Fruit fly (Drosophila melanogaster): ENCODE results near the gene CG13794.

Gene CG13794

DNA sequence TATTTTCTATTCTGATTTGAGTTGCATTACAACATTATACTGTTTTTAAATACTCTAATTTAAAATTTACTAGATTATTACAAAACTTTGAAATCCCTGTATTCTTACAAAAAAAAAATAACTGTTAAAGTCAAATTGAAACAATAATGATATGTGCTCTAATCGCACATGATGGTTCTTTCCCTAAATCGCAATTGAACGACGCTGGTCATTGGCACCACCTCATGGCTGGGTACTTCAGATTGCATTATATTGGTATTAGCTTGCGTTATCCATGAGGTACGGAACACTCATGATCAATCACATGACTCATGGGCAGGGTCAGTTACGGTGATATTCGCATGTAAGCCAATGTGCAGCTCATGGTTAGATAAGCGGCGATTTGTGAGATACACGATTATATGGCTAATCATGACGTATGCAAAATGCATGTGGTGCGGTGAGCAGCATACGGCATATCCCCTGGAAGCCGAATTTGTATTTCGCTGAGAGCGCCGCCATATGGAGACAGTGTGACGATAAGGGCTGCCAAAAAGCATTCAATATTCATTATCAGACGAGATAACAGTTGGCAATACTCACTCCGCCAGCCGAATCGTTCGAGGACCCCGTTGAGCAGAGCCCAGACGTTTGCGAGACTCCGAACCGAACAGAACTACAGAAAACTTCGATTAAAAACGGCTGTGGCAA lies 44.4 kb downstream of the CG13794 start (continued):
- no peak for TF ChIP-seq Kr (GFP tag; optimal IDR thresholded peaks at IDR 0.05)
- TF ChIP-seq Rx (GFP tag; IDR thresholded peaks at IDR 0.05) = no peak
- TF ChIP-seq odd (GFP tag; optimal IDR thresholded peaks at IDR 0.05) = no peak

DNA sequence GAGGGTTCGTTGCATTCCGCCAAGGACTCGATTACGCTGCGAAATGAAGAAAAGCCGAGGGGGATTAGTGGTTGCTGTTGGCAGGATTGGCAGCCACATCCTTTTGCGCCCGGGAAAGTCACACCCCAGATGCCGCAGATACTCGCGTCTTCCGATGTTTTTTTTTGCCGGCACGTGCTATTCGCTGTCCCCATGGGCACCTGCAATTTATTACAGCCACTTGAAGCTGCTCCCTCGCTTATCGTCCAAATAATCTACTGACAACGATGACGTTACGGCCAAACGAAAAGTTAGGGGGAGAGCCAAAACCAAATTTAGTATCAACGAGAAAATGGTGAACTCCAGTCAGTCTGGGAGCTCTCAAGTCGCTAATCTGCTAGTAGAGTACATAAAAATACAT lies 45.6 kb downstream of the CG13794 start:
- TF ChIP-seq Atf3 (GFP tag; optimal IDR thresholded peaks at IDR 0.05) (no peak), cwo (GFP tag; optimal IDR thresholded peaks at IDR 0.05) (peak; percentile 55), NFAT (GFP tag; IDR thresholded peaks at IDR 0.05) (no peak), chinmo (GFP tag; IDR thresholded peaks at IDR 0.05; ENCODE audit: partially characterized antibody) (peak; percentile 54; the same call in 1 of the 4 replicates), CG2120 (GFP tag; optimal IDR thresholded peaks at IDR 0.05) (no peak), Pdp1 (GFP tag; optimal IDR thresholded peaks at IDR 0.05) (no peak)

DNA sequence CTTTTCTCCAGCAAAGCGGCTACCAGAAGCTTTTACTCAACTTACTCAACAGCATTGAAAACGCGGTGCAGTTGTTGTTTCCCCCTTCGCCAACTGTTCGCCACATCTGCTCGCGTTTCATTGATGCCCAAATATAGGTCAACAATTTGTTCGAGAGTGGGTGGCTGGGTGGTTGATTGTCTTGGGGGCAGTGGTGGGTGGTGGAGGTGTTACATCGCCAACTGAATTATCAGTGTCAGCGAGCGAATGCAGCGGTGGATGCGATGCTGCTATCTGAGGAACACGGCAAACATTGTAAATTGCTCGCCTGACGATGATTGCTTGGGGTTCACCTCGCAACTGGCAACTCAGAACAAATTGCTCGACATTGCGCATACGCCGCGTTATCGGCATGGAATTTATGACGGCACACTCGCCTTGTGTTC lies 46.9 kb downstream of the CG13794 start:
- TF ChIP-seq CG8290 (GFP tag; optimal IDR thresholded peaks at IDR 0.05) (no peak), CG8290 (tag; optimal IDR thresholded peaks at IDR 0.05) (no peak), CG8478 (optimal IDR thresholded peaks at IDR 0.05) (no peak), Fer1 (GFP tag; optimal IDR thresholded peaks at IDR 0.05) (no peak), sd (tag; optimal IDR thresholded peaks at IDR 0.05) (peak; percentile 52), CG32532 (GFP tag; IDR thresholded peaks at IDR 0.05) (no peak), CG1603 (tag; optimal IDR thresholded peaks at IDR 0.05) (no peak), Med (GFP tag) (peak; percentile 29), pzg (GFP tag; optimal IDR thresholded peaks at IDR 0.05) (no peak), CG12391 (tag; optimal IDR thresholded peaks at IDR 0.05) (no peak), Xbp1 (GFP tag; optimal IDR thresholded peaks at IDR 0.05) (no peak), kay (GFP tag; optimal IDR thresholded peaks at IDR 0.05) (no peak), lmd (GFP tag; IDR thresholded peaks at IDR 0.05) (no peak), B-H2 (GFP tag; optimal IDR thresholded peaks at IDR 0.05) (no peak), CG7372 (GFP tag; IDR thresholded peaks at IDR 0.05) (0 out of 2 replicates have a peak, but pooled peaks have one; percentile 14), Fer3 (tag; optimal IDR thresholded peaks at IDR 0.05) (no peak), Scr (GFP tag; IDR thresholded peaks at IDR 0.05; ENCODE audit: partially characterized antibody) (no peak), CG3281 (GFP tag; optimal IDR thresholded peaks at IDR 0.05) (no peak), wdn (GFP tag; IDR thresholded peaks at IDR 0.05) (no peak), CG7745 (tag; optimal IDR thresholded peaks at IDR 0.05) (no peak), z (GFP tag; IDR thresholded peaks at IDR 0.05) (peak; percentile 91), toy (GFP tag; IDR thresholded peaks at IDR 0.05) (no peak), CG17829 (tag; optimal IDR thresholded peaks at IDR 0.05) (no peak), CG11456 (GFP tag; IDR thresholded peaks at IDR 0.05) (no peak), HLHmδ (GFP tag; optimal IDR thresholded peaks at IDR 0.05) (no peak), chif (GFP tag; optimal IDR thresholded peaks at IDR 0.05) (no peak), kni (GFP tag; optimal IDR thresholded peaks at IDR 0.05) (no peak), Rx (GFP tag; IDR thresholded peaks at IDR 0.05) (no peak), Fer2 (tag; optimal IDR thresholded peaks at IDR 0.05) (no peak), gfzf (GFP tag; optimal IDR thresholded peaks at IDR 0.05) (no peak), crp (GFP tag; optimal IDR thresholded peaks at IDR 0.05) (no peak), Doc2 (GFP tag; IDR thresholded peaks at IDR 0.05) (no peak), mirr (GFP tag; optimal IDR thresholded peaks at IDR 0.05) (peak; percentile 30), CG12769 (tag; optimal IDR thresholded peaks at IDR 0.05) (peak; percentile 81), nau (GFP tag; optimal IDR thresholded peaks at IDR 0.05) (peak; percentile 5), odd (GFP tag; optimal IDR thresholded peaks at IDR 0.05) (no peak), Ets97D (GFP tag; optimal IDR thresholded peaks at IDR 0.05) (no peak), repo (GFP tag; optimal IDR thresholded peaks at IDR 0.05) (no peak), zen2 (GFP tag; IDR thresholded peaks at IDR 0.05; ENCODE audit: partially characterized antibody) (no peak), CG14667 (GFP tag; IDR thresholded peaks at IDR 0.05) (no peak)

Data from whole organism, embryonic.